Worm (Caenorhabditis elegans) whole organism, mixed stage, embryonic: ENCODE data around the gene F14H3.4.

Experiments used
- M03D4.4 ChIP-seq: sonication (generic microtip); optimal IDR thresholded peaks from 2 replicates; lab custom pipeline; 2017; ENCODE audit warnings: mild to moderate bottlenecking, missing genetic modification characterization, missing compliant biosample characterization
- bed-3 ChIP-seq: fragments of 200-800 bp; sonication (Bioruptor generic); optimal IDR thresholded peaks from 3 replicates; lab custom pipeline; 2018; ENCODE audit warnings: mild to moderate bottlenecking, missing genetic modification characterization, moderate library complexity, missing compliant biosample characterization
- ceh-39 ChIP-seq: fragments of 150-350 bp; optimal IDR thresholded peaks from 2 replicates; lab custom pipeline; 2014; ENCODE audit warnings: missing biosample characterization, missing genetic modification characterization
- ceh-43 ChIP-seq: fragments of 200-800 bp; sonication (Bioruptor generic); optimal IDR thresholded peaks from 2 replicates; lab custom pipeline; 2018; ENCODE audit warnings: mild to moderate bottlenecking, missing genetic modification characterization, moderate library complexity, missing compliant biosample characterization
- ceh-83 ChIP-seq: fragments of 200-800 bp; sonication (Bioruptor generic); optimal IDR thresholded peaks from 2 replicates; lab custom pipeline; 2018; ENCODE audit warnings: mild to moderate bottlenecking, missing genetic modification characterization, missing compliant biosample characterization
- ces-1 ChIP-seq: fragments of 150-350 bp; optimal IDR thresholded peaks from 2 replicates; lab custom pipeline; 2014; ENCODE audit warnings: missing biosample characterization, missing genetic modification reagents, missing genetic modification characterization
- cnd-1 ChIP-seq: fragments of 200-800 bp; sonication (Bioruptor generic); optimal IDR thresholded peaks from 2 replicates; lab custom pipeline; 2018; ENCODE audit warnings: mild to moderate bottlenecking, missing genetic modification characterization, missing compliant biosample characterization
- drap-1 ChIP-seq: fragments of 200-800 bp; sonication (Bioruptor generic); optimal IDR thresholded peaks from 3 replicates; lab custom pipeline; 2018; ENCODE audit warnings: mild to moderate bottlenecking, missing genetic modification characterization, missing compliant biosample characterization
- elt-1 ChIP-seq: sonication (generic microtip); optimal IDR thresholded peaks from 2 replicates; lab custom pipeline; 2017; ENCODE audit warnings: missing genetic modification characterization, mild to moderate bottlenecking, missing compliant biosample characterization, antibody characterized with exemption, moderate library complexity, borderline replicate concordance; ENCODE audit not compliant: insufficient read depth
- elt-3 ChIP-seq: fragments of 150-350 bp; optimal IDR thresholded peaks from 2 replicates; lab custom pipeline; 2014; ENCODE audit warnings: missing biosample characterization, missing genetic modification characterization
- flh-1 ChIP-seq: fragments of 200-800 bp; sonication (Bioruptor generic); optimal IDR thresholded peaks from 2 replicates; lab custom pipeline; 2018; ENCODE audit warnings: mild to moderate bottlenecking, missing genetic modification characterization, moderate library complexity, missing compliant biosample characterization
- ham-2 ChIP-seq: fragments of 200-800 bp; sonication (Bioruptor generic); optimal IDR thresholded peaks from 2 replicates; lab custom pipeline; 2018; ENCODE audit warnings: mild to moderate bottlenecking, missing genetic modification characterization, missing compliant biosample characterization
- hlh-1 ChIP-seq: fragments of 150-350 bp; optimal IDR thresholded peaks from 2 replicates; lab custom pipeline; 2014; ENCODE audit warnings: missing biosample characterization, missing genetic modification reagents, missing genetic modification characterization
- lin-13 ChIP-seq: fragments of 150-350 bp; optimal IDR thresholded peaks from 2 replicates; lab custom pipeline; 2014; ENCODE audit warnings: missing biosample characterization, missing genetic modification characterization
- lin-32 ChIP-seq: fragments of 200-800 bp; sonication (Bioruptor generic); optimal IDR thresholded peaks from 2 replicates; lab custom pipeline; 2018; ENCODE audit warnings: mild to moderate bottlenecking, missing genetic modification characterization, missing compliant biosample characterization
- lsy-2 ChIP-seq: fragments of 150-350 bp; optimal IDR thresholded peaks from 2 replicates; lab custom pipeline; 2014; ENCODE audit warnings: missing biosample characterization, missing genetic modification characterization
- mab-5 ChIP-seq: fragments of 150-350 bp; optimal IDR thresholded peaks from 2 replicates; lab custom pipeline; 2014; ENCODE audit warnings: missing biosample characterization, missing genetic modification characterization
- mep-1 ChIP-seq: fragments of 150-350 bp; optimal IDR thresholded peaks from 2 replicates; lab custom pipeline; 2017; ENCODE audit warnings: missing biosample characterization, missing genetic modification reagents, missing genetic modification characterization, inconsistent platforms
- mls-2 ChIP-seq: sonication (generic microtip); optimal IDR thresholded peaks from 2 replicates; lab custom pipeline; 2016; ENCODE audit warnings: mild to moderate bottlenecking, missing genetic modification characterization, moderate library complexity, missing compliant biosample characterization
- nhr-12 ChIP-seq: fragments of 150-350 bp; optimal IDR thresholded peaks from 2 replicates; lab custom pipeline; 2014; ENCODE audit warnings: missing biosample characterization, missing genetic modification characterization
- nhr-237 ChIP-seq: fragments of 150-350 bp; optimal IDR thresholded peaks from 2 replicates; lab custom pipeline; 2014; ENCODE audit warnings: missing biosample characterization, missing genetic modification characterization
- nhr-28 ChIP-seq: fragments of 150-350 bp; optimal IDR thresholded peaks from 2 replicates; lab custom pipeline; 2014; ENCODE audit warnings: missing biosample characterization, missing genetic modification characterization
- nhr-76 ChIP-seq: sonication (generic microtip); optimal IDR thresholded peaks from 2 replicates; lab custom pipeline; 2017; ENCODE audit warnings: missing biosample characterization, missing genetic modification characterization
- pha-4 ChIP-seq: fragments of 150-350 bp; optimal IDR thresholded peaks from 2 replicates; lab custom pipeline; 2018; ENCODE audit warnings: missing biosample characterization, missing genetic modification reagents, missing genetic modification characterization
- sem-2 ChIP-seq: fragments of 200-800 bp; sonication (Bioruptor generic); optimal IDR thresholded peaks from 2 replicates; lab custom pipeline; 2018; ENCODE audit warnings: mild to moderate bottlenecking, missing genetic modification characterization, missing compliant biosample characterization
- sptf-1 ChIP-seq: sonication (generic microtip); optimal IDR thresholded peaks from 2 replicates; lab custom pipeline; 2017; ENCODE audit warnings: mild to moderate bottlenecking, missing genetic modification characterization, moderate library complexity, missing compliant biosample characterization
- tbx-8 ChIP-seq: fragments of 200-800 bp; sonication (Bioruptor generic); optimal IDR thresholded peaks from 2 replicates; lab custom pipeline; 2018; ENCODE audit warnings: mild to moderate bottlenecking, missing genetic modification characterization, moderate library complexity, missing compliant biosample characterization
- unc-120 ChIP-seq: sonication (generic microtip); optimal IDR thresholded peaks from 2 replicates; lab custom pipeline; 2017; ENCODE audit warnings: missing genetic modification characterization, missing compliant biosample characterization; ENCODE audit not compliant: poor library complexity, severe bottlenecking
- unc-39 ChIP-seq: fragments of 150-350 bp; optimal IDR thresholded peaks from 2 replicates; lab custom pipeline; 2014; ENCODE audit warnings: missing biosample characterization, missing genetic modification characterization
- zip-8 ChIP-seq: fragments of 150-350 bp; optimal IDR thresholded peaks from 2 replicates; lab custom pipeline; 2014; ENCODE audit warnings: missing biosample characterization, missing genetic modification characterization
- ztf-11 ChIP-seq: fragments of 150-350 bp; optimal IDR thresholded peaks from 2 replicates; lab custom pipeline; 2014; ENCODE audit warnings: missing biosample characterization, missing genetic modification characterization

F14H3.4 gene

DNA sequence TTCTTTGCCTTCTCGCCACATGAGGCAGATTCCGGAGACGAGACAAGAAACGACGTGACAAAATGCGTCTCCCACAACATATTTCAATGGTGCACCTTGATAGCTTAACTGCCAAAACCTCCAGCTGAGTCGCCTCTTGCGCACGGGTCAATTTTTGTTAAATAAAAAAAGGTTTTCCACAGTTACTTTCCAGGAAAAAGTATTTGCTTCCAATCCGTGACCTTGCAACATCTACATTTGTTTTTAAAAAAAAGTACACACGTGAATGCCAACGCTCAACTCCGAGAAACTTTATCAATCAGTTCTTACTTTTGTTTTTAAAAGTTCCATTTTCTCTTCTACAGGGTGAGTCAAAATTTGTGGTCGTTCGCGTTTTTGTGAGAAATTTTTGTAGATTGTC is 39.4 kb upstream of the F14H3.4 start, which contains the start of gene F22B8.7:
Gene F22B8.7, plus strand, starts transcription at position 301 of the 400 bp plus-strand sequence.
- TF ChIP-seq nhr-28 (tag; lab: Kevin White, UChicago), result no peak
- TF ChIP-seq ces-1 (GFP tag; lab: Kevin White, UChicago), result no peak
- TF ChIP-seq ham-2 (GFP tag; lab: Kevin White, UChicago), result no peak
- no peak for TF ChIP-seq ceh-39 (tag; lab: Kevin White, UChicago)
- no peak for TF ChIP-seq ceh-43 (GFP tag; lab: Kevin White, UChicago)
- no peak for TF ChIP-seq unc-39 (tag; lab: Kevin White, UChicago)

DNA sequence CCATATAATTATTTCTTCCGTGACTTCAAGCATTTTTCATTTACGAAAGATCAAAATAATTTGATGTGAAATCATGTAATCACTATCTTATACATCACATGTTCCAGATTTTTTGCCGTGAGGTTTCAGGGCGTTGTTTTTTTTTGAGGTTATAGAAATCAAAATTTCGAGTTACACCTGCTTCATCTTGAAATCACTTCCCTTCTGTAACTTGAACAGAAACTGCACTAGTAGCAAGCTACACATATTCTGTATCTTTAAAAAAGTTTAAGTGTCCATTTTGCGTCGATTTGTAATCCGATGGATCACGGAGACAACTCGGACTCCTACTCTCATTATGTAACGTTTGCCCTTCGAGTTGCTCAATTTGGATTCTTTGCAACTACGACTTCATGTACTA is 35.8 kb upstream of the F14H3.4 start, which contains the start of gene F22B8.3:
Gene F22B8.3, plus strand, starts transcription at position 301 of the 400 bp plus-strand sequence.
- TF ChIP-seq elt-3 (tag; lab: Kevin White, UChicago), result no peak
- TF ChIP-seq ces-1 (GFP tag; lab: Kevin White, UChicago), result no peak
- no peak for TF ChIP-seq hlh-1
- TF ChIP-seq M03D4.4 (tag; lab: Kevin White, UChicago), result no peak
- no peak for TF ChIP-seq unc-39 (tag; lab: Kevin White, UChicago)
- no peak for TF ChIP-seq lsy-2 (tag; lab: Kevin White, UChicago)
- TF ChIP-seq nhr-76 (tag; lab: Kevin White, UChicago), result no peak
- TF ChIP-seq nhr-12 (tag; lab: Kevin White, UChicago), result no peak
- TF ChIP-seq bed-3 (GFP tag; lab: Kevin White, UChicago), result no peak
- no peak for TF ChIP-seq flh-1 (GFP tag; lab: Kevin White, UChicago)
- no peak for TF ChIP-seq cnd-1
- no peak for TF ChIP-seq pha-4 (tag; lab: Kevin White, UChicago)
- TF ChIP-seq nhr-237 (tag; lab: Kevin White, UChicago), result no peak
- TF ChIP-seq zip-8 (tag; lab: Kevin White, UChicago), result no peak
- no peak for TF ChIP-seq drap-1 (GFP tag; lab: Kevin White, UChicago)

DNA sequence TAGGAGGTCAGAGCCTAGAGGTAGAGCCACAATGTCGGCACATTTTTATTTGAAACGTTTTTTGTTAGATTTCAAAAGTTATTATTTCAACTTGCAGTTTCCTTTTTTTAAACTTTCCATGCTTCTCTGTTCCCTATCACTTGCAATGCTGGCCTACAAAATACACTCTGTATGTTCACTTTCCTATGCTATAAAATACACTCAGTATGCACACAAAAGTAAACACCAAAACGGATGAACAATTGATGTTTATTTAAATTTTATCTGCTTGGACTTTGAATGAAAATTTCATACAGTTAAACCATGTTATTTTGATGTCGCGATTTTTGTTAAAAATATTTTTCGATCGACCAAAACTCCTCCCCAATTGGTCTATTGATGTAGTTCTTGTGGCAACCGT is 25.8 kb upstream of the F14H3.4 start:
- TF ChIP-seq cnd-1 (no peak), nhr-76 (tag; lab: Kevin White, UChicago) (no peak), hlh-1 (no peak), ces-1 (GFP tag; lab: Kevin White, UChicago) (no peak), nhr-237 (tag; lab: Kevin White, UChicago) (no peak), bed-3 (GFP tag; lab: Kevin White, UChicago) (no peak), mab-5 (tag; lab: Kevin White, UChicago) (no peak), ceh-83 (GFP tag; lab: Kevin White, UChicago) (no peak), drap-1 (GFP tag; lab: Kevin White, UChicago) (no peak), nhr-12 (tag; lab: Kevin White, UChicago) (no peak), pha-4 (tag; lab: Kevin White, UChicago) (no peak), sptf-1 (no peak), lin-13 (tag; lab: Kevin White, UChicago) (no peak), sem-2 (GFP tag; lab: Kevin White, UChicago) (no peak), ceh-43 (GFP tag; lab: Kevin White, UChicago) (no peak), unc-39 (tag; lab: Kevin White, UChicago) (no peak), unc-120 (tag; lab: Kevin White, UChicago) (no peak), lsy-2 (tag; lab: Kevin White, UChicago) (no peak)

DNA sequence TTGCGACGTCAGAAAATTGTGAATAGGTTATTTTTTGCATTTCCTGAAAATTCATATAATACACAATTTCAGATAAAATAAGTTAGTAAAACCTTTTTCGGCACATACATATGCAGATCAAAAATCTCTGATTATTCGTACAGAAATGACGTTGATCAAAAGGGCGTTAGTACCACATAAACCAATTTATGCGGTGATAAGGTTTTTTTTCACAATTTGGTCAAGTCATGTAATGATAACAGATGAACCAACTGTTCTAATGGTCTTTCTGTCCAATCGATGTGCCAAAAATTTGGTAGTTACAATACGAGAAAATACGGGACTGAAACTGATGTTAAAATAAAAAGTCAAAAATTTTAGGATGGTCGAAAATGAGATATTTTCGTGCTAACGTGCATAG is 25.2 kb upstream of the F14H3.4 start:
- TF ChIP-seq sptf-1, result no peak
- no peak for TF ChIP-seq mls-2
- no peak for TF ChIP-seq flh-1 (GFP tag; lab: Kevin White, UChicago)
- no peak for TF ChIP-seq elt-1 (tag; lab: Kevin White, UChicago)
- TF ChIP-seq cnd-1, result no peak
- TF ChIP-seq elt-3 (tag; lab: Kevin White, UChicago), result no peak
- no peak for TF ChIP-seq lsy-2 (tag; lab: Kevin White, UChicago)
- no peak for TF ChIP-seq ztf-11
- no peak for TF ChIP-seq ham-2 (GFP tag; lab: Kevin White, UChicago)
- TF ChIP-seq M03D4.4 (tag; lab: Kevin White, UChicago), result no peak
- no peak for TF ChIP-seq tbx-8 (GFP tag; lab: Kevin White, UChicago)
- TF ChIP-seq mab-5 (tag; lab: Kevin White, UChicago), result no peak
- TF ChIP-seq pha-4 (tag; lab: Kevin White, UChicago), result no peak
- no peak for TF ChIP-seq unc-39 (tag; lab: Kevin White, UChicago)
- no peak for TF ChIP-seq mep-1 (tag; lab: Kevin White, UChicago)
- TF ChIP-seq ceh-83 (GFP tag; lab: Kevin White, UChicago), result no peak
- TF ChIP-seq lin-32 (GFP tag; lab: Kevin White, UChicago), result no peak
